Fruit fly (Drosophila melanogaster) whole organism, pupa: Measurements from ENCODE around the gene CG13077.

Source experiments
- CG10348 ChIP-seq: fragments of 200-800 bp; sonication (Bioruptor generic); IDR thresholded peaks from 2 replicates; pipeline ENCODE4 v1.3.6; 2022; ENCODE audit warnings: missing biosample characterization, missing genetic modification characterization
- CG12605 ChIP-seq: fragments of 200-800 bp; sonication (Bioruptor generic); IDR thresholded peaks from 2 replicates; pipeline ENCODE4 v1.3.6; 2022; ENCODE audit warnings: missing biosample characterization, missing genetic modification characterization
- CG13204 ChIP-seq: fragments of 200-800 bp; sonication (Bioruptor generic); optimal IDR thresholded peaks from 2 replicates; lab custom pipeline; 2018; ENCODE audit warnings: missing biosample characterization, mild to moderate bottlenecking, missing genetic modification characterization, moderate library complexity
- CG14655 ChIP-seq: fragments of 200-800 bp; sonication (Bioruptor generic); optimal IDR thresholded peaks from 3 replicates; lab custom pipeline; 2017; ENCODE audit warnings: mild to moderate bottlenecking, missing biosample characterization, missing genetic modification reagents, missing genetic modification characterization
- CG15710 ChIP-seq: fragments of 200-800 bp; sonication (Bioruptor generic); optimal IDR thresholded peaks from 2 replicates; lab custom pipeline; 2018; ENCODE audit warnings: missing biosample characterization, mild to moderate bottlenecking, missing genetic modification characterization, moderate library complexity
- CG17806 ChIP-seq: fragments of 200-800 bp; sonication (Bioruptor generic); optimal IDR thresholded peaks from 2 replicates; lab custom pipeline; 2018; ENCODE audit warnings: missing biosample characterization, mild to moderate bottlenecking, missing genetic modification characterization, moderate library complexity
- CG32121 ChIP-seq: fragments of 200-800 bp; sonication (Bioruptor generic); IDR thresholded peaks from 2 replicates; pipeline ENCODE4 v1.3.6; 2022; ENCODE audit warnings: missing biosample characterization, missing genetic modification characterization
- CG34367 ChIP-seq: fragments of 200-800 bp; sonication (Bioruptor generic); optimal IDR thresholded peaks from 2 replicates; lab custom pipeline; 2018; ENCODE audit warnings: missing biosample characterization, mild to moderate bottlenecking, missing genetic modification characterization
- CG4496 ChIP-seq: fragments of 200-800 bp; sonication (Bioruptor generic); IDR thresholded peaks from 3 replicates; pipeline ENCODE4 v1.3.6; 2022; ENCODE audit warnings: missing biosample characterization, missing genetic modification characterization
- CG8159 ChIP-seq: fragments of 200-800 bp; sonication (Bioruptor generic); optimal IDR thresholded peaks from 3 replicates; lab custom pipeline; 2018; ENCODE audit warnings: missing biosample characterization, mild to moderate bottlenecking, missing genetic modification characterization, moderate library complexity
- CG8301 ChIP-seq: fragments of 200-800 bp; sonication (Bioruptor generic); optimal IDR thresholded peaks from 2 replicates; lab custom pipeline; 2018; ENCODE audit warnings: missing biosample characterization, mild to moderate bottlenecking, missing genetic modification characterization
- CG9948 ChIP-seq: fragments of 200-800 bp; sonication (Bioruptor generic); optimal IDR thresholded peaks from 2 replicates; lab custom pipeline; 2018; ENCODE audit warnings: missing biosample characterization, mild to moderate bottlenecking, missing genetic modification characterization, moderate library complexity
- D1 ChIP-seq: fragments of 200-800 bp; sonication (Bioruptor generic); optimal IDR thresholded peaks from 2 replicates; lab custom pipeline; 2018; ENCODE audit warnings: missing biosample characterization, mild to moderate bottlenecking, missing genetic modification characterization, moderate library complexity
- EcR ChIP-seq: fragments of 200-800 bp; sonication (Bioruptor generic); optimal IDR thresholded peaks from 3 replicates; lab custom pipeline; 2019; ENCODE audit warnings: missing biosample characterization, missing genetic modification characterization, mild to moderate bottlenecking, moderate library complexity, missing genetic modification reagents
- Ets98B ChIP-seq: fragments of 200-800 bp; sonication (Bioruptor generic); IDR thresholded peaks from 2 replicates; pipeline ENCODE4 v1.3.6; 2022; ENCODE audit warnings: missing biosample characterization, missing genetic modification characterization
- Pif1A ChIP-seq: fragments of 200-800 bp; sonication (Bioruptor generic); optimal IDR thresholded peaks from 3 replicates; lab custom pipeline; 2016; ENCODE audit warnings: missing biosample characterization, missing genetic modification characterization
- Pif1B ChIP-seq: fragments of 200-800 bp; sonication (Bioruptor generic); optimal IDR thresholded peaks from 3 replicates; lab custom pipeline; 2016; ENCODE audit warnings: missing biosample characterization, missing genetic modification characterization
- Snoo ChIP-seq: fragments of 200-800 bp; sonication (Bioruptor generic); optimal IDR thresholded peaks from 3 replicates; lab custom pipeline; 2017; ENCODE audit warnings: missing biosample characterization, mild to moderate bottlenecking, missing genetic modification characterization, inconsistent platforms
- fd96Ca ChIP-seq: fragments of 200-800 bp; sonication (Bioruptor generic); IDR thresholded peaks from 3 replicates; pipeline ENCODE4 v1.3.6; 2022; ENCODE audit warnings: missing biosample characterization, missing genetic modification characterization
- gl ChIP-seq: fragments of 200-800 bp; sonication (Bioruptor generic); optimal IDR thresholded peaks from 2 replicates; lab custom pipeline; 2018; ENCODE audit warnings: missing biosample characterization, mild to moderate bottlenecking, missing genetic modification characterization
- rn ChIP-seq: fragments of 200-800 bp; sonication (Bioruptor generic); IDR thresholded peaks from 2 replicates; pipeline ENCODE4 v1.3.6; 2022; ENCODE audit warnings: missing biosample characterization, missing genetic modification characterization

CG13077 gene

DNA sequence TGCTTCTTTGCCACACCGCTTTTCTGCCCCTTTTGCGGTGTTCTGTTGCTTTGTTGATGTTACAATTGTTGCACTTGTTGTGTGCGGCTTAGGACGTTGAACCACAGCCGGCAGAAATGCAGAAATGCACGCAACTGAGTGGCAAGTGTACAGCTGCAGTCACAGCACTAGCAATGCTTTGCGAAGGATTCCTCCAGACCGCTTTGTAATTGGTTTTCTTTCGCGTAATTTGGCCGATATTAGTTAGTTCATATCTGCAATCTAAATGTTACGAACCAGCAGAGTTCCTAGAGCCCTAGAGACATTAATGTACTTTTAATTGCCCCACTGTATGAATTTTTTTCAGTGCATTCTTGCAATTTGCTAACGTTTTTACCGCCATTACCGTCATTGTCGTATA, 8.7 kb downstream of the CG13077 start:
- TF ChIP-seq Snoo (peak; percentile 4), CG10348 (GFP tag; lab: Robert Waterston, UW) (no peak), CG14655 (GFP tag; lab: Kevin White, UChicago) (peak; percentile 82), Pif1B (GFP tag; lab: Kevin White, UChicago) (peak; percentile 39), rn (GFP tag; lab: Robert Waterston, UW) (0 out of 2 replicates have a peak, but pooled peaks have one; percentile 29), CG13204 (GFP tag; lab: Kevin White, UChicago) (no peak), CG34367 (peak; percentile 37), CG17806 (peak; percentile 60), D1 (no peak), CG8301 (peak; percentile 75), CG8159 (peak; percentile 42), EcR (GFP tag; lab: Kevin White, UChicago) (peak; percentile 93), Pif1A (GFP tag; lab: Kevin White, UChicago) (peak; percentile 58), CG32121 (GFP tag; lab: Robert Waterston, UW) (0 out of 2 replicates have a peak, but pooled peaks have one; percentile 16), fd96Ca (GFP tag; lab: Robert Waterston, UW) (peak; percentile 77), CG15710 (no peak), Ets98B (no peak), CG12605 (GFP tag; lab: Robert Waterston, UW) (no peak), gl (peak; percentile 6), CG4496 (GFP tag; lab: Robert Waterston, UW) (peak; percentile 77), CG9948 (peak; percentile 42)

DNA sequence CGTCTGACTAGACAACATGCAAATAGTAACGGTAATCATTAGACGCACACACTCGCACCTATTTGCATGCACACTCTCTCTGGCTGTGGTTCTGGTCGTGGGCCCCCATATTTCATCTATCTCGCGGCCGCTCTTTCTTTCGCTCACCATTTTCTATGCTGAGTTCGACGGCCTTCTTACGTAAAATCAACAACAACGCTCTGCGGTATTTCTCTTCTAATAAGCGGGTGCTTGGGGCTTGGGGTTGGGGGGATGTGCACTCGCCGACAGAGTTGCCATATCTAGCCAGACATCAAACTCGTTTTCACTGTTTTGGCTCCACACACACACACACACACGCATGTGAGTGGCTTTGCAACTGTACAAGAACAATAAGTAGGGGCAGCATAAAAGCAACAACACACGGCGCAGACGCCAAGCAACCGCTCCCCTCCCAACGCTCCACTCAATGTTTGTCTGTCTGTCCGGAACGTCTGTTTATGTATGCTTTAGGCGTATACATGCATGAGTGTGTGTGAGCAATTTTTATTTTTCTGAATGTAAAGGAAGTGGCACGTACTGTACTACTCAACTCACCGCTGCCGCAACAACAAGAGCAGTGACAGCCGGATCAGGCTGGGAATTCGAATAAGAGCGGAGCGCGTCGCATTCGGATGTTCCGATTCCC, 9.4 kb downstream of the CG13077 start:
- TF ChIP-seq CG32121 (GFP tag; lab: Robert Waterston, UW) = no peak
- no peak for TF ChIP-seq CG13204 (GFP tag; lab: Kevin White, UChicago)
- TF ChIP-seq Pif1A (GFP tag; lab: Kevin White, UChicago) = no peak
- no peak for TF ChIP-seq CG9948
- peak; percentile 88 for TF ChIP-seq EcR (GFP tag; lab: Kevin White, UChicago)
- TF ChIP-seq CG14655 (GFP tag; lab: Kevin White, UChicago) = no peak
- peak; percentile 40; the same call in 1 of the 3 replicates for TF ChIP-seq fd96Ca (GFP tag; lab: Robert Waterston, UW)
- TF ChIP-seq CG8159 = no peak
- no peak for TF ChIP-seq CG12605 (GFP tag; lab: Robert Waterston, UW)
- TF ChIP-seq rn (GFP tag; lab: Robert Waterston, UW) = no peak
- no peak for TF ChIP-seq D1
- TF ChIP-seq CG15710 = no peak
- no peak for TF ChIP-seq CG17806

DNA sequence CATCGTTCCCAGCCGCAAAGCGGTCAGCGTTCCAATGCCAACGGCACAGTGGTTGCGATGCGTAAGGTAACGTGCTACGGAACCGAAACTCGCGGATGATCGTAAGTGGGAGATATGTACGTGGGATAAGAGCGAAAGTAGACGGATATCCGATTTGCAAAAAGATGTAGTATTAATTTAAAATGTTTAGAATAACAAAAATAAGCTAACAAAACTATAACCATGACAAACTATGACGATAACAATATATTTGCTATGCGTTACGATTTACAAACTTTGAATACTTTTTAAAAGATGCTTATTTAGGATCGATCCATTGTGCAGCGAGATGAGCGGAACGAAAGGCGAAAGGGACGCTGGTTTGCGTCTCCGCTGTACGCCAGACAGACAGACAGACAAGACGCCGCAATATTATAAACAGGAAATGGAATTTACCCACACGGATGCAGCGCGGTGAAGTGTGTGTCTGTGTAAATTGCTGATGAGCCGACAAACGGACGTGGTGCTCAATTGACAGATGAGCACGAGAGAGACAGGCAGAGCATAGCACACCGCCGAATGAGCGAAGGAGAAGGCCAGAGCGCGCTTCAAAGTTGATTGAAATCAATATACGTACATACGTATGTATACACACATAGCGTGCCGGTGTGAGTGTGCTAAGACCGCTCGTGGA, 10.1 kb downstream of the CG13077 start:
- TF ChIP-seq CG14655 (GFP tag; lab: Kevin White, UChicago) (peak; percentile 99), Ets98B (peak; percentile 88), CG8301 (peak; percentile 98), Pif1B (GFP tag; lab: Kevin White, UChicago) (peak; percentile 93), rn (GFP tag; lab: Robert Waterston, UW) (peak; percentile 83), CG4496 (GFP tag; lab: Robert Waterston, UW) (peak; percentile 92), CG34367 (peak; percentile 96), CG32121 (GFP tag; lab: Robert Waterston, UW) (peak; percentile 91), CG8159 (peak; percentile 97), D1 (peak; percentile 94), CG13204 (GFP tag; lab: Kevin White, UChicago) (peak; percentile 91), EcR (GFP tag; lab: Kevin White, UChicago) (peak; percentile 43), gl (peak; percentile 86), fd96Ca (GFP tag; lab: Robert Waterston, UW) (peak; percentile 95), CG12605 (GFP tag; lab: Robert Waterston, UW) (peak; percentile 82), Snoo (peak; percentile 93), Pif1A (GFP tag; lab: Kevin White, UChicago) (peak; percentile 96), CG10348 (GFP tag; lab: Robert Waterston, UW) (peak; percentile 85), CG15710 (peak; percentile 95), CG9948 (peak; percentile 98), CG17806 (peak; percentile 95)

DNA sequence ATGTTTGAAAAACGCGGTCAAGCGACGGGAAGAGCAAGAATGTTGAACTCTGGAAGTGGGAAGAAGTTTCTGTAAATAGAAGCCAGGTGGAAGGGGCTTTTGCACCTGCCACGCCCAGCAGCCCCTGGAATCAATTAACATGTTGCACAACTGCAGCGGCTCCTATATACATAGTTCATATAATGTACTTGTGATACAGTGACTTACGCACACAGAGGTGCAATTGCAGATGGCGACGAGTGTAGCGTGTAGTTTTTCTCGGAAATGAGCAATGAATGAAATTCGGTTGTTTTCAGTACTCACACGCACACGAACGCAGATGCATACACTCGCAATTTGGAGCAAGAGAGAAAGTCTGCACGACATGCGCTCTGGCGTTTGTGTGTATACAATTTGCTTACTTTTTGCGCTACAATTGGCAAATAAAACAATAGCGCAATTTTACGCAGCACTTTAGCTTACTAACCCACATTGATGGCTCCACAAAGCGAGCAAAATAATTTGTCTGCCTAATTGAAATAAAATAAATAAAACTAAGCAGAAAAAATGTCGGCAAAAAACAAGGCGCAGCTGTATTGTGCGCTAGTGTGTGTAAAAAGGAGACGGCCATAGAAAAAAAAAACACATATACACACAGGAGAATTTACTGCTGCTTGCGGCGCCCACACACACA, 10.8 kb downstream of the CG13077 start:
- TF ChIP-seq CG17806 = no peak
- TF ChIP-seq CG4496 (GFP tag; lab: Robert Waterston, UW) = no peak
- peak; percentile 8; the same call in 1 of the 2 replicates for TF ChIP-seq Ets98B
- TF ChIP-seq rn (GFP tag; lab: Robert Waterston, UW) = no peak
- TF ChIP-seq CG32121 (GFP tag; lab: Robert Waterston, UW) = peak; percentile 12
- TF ChIP-seq CG14655 (GFP tag; lab: Kevin White, UChicago) = no peak
- TF ChIP-seq CG34367 = peak; percentile 15
- TF ChIP-seq CG9948 = no peak
- no peak for TF ChIP-seq CG10348 (GFP tag; lab: Robert Waterston, UW)
- 0 out of 2 replicates have a peak, but pooled peaks have one; percentile 18 for TF ChIP-seq CG12605 (GFP tag; lab: Robert Waterston, UW)
- no peak for TF ChIP-seq Pif1B (GFP tag; lab: Kevin White, UChicago)
- no peak for TF ChIP-seq D1
- TF ChIP-seq Pif1A (GFP tag; lab: Kevin White, UChicago) = no peak
- TF ChIP-seq fd96Ca (GFP tag; lab: Robert Waterston, UW) = 0 out of 3 replicates have a peak, but pooled peaks have one; percentile 19
- TF ChIP-seq CG8301 = no peak
- TF ChIP-seq gl = no peak
- TF ChIP-seq CG8159 = peak; percentile 6
- TF ChIP-seq CG15710 = no peak
- no peak for TF ChIP-seq Snoo
- no peak for TF ChIP-seq EcR (GFP tag; lab: Kevin White, UChicago)
- no peak for TF ChIP-seq CG13204 (GFP tag; lab: Kevin White, UChicago)
